Worm (Caenorhabditis elegans): ENCODE measurements around the gene glt-3.

DNA sequence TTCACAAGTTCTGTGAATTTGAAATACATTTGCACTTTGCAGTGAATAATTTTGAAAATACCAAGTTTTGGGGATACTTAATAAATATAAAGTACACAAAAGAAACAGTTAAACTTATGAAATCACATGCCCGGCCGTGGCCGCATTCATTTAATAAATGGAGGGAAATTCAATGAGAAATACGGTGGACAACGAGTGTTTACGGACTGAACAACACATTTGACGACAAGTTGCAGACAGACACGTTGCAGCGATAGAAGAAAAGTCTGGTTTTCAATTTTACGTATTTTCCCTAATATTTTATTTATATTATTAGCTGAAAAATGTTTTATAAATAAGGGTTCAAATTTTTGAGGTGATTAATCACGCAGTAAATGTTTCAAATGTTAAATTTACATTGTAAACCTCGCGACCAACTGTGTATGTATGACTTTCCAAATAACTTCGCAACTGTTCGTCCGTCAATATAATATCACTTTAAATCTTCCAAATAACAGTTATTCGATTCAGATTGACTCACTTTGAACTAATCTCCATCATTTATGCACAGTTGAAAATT lies 21.5 kb downstream of the glt-3 start, which contains the start of gene copg-1:
- TF ChIP-seq lin-35 (GFP tag; optimal IDR thresholded peaks at IDR 0.05) (peak; percentile 64 to 74), Y116A8C.19 (tag; optimal IDR thresholded peaks at IDR 0.05; ENCODE audit: borderline replicate concordance) (no peak), ztf-11 (tag; optimal IDR thresholded peaks at IDR 0.05) (no peak), nhr-77 (tag; optimal IDR thresholded peaks at IDR 0.05) (peak; percentile 5), tbx-2 (tag; optimal IDR thresholded peaks at IDR 0.05) (peak; percentile 51), mdl-1 (tag; optimal IDR thresholded peaks at IDR 0.05) (peak in 1 of 2 experiments; percentile 34), blmp-1 (tag; optimal IDR thresholded peaks at IDR 0.05) (peak; percentile 49)
